Worm (Caenorhabditis elegans) whole organism, L1 larva: ENCODE data around the gene F46G11.6.

Experiments used
- ama-1 ChIP-seq: fragments of 150-350 bp; optimal IDR thresholded peaks from 2 replicates; lab custom pipeline; 2014
- blmp-1 ChIP-seq: fragments of 150-350 bp; optimal IDR thresholded peaks from 2 replicates; lab custom pipeline; 2014; ENCODE audit warnings: missing biosample characterization, missing genetic modification characterization
- ceh-63 ChIP-seq: fragments of 200-800 bp; sonication (Bioruptor generic); optimal IDR thresholded peaks from 2 replicates; lab custom pipeline; 2018; ENCODE audit warnings: mild to moderate bottlenecking, missing genetic modification characterization, missing compliant biosample characterization
- efl-1 ChIP-seq, 4 experiments: fragments of 150-350 bp; optimal IDR thresholded peaks in 3 of 4; peaks in 1 of 4; 1 replicate in 1 of 4; 2 replicates in 3 of 4; lab custom pipeline; 2014; ENCODE audit warnings: missing biosample characterization in 2 of 4, missing genetic modification characterization in 2 of 4, missing genetic modification reagents in 2 of 4
- elt-2 ChIP-seq: sonication (generic microtip); optimal IDR thresholded peaks from 2 replicates; lab custom pipeline; 2016; ENCODE audit warnings: missing genetic modification characterization, mild to moderate bottlenecking, inconsistent platforms, missing compliant biosample characterization, missing genetic modification reagents
- elt-3 ChIP-seq, 6 experiments: fragments of 150-350 bp in 1 of 6; sonication (generic microtip); optimal IDR thresholded peaks; 2 replicates each; lab custom pipeline; 2017 to 2018; ENCODE audit warnings: missing biosample characterization in 6 of 6, missing genetic modification characterization in 6 of 6, inconsistent platforms in 1 of 6
- ets-5 ChIP-seq: fragments of 200-800 bp; sonication (Bioruptor generic); IDR thresholded peaks from 2 replicates; pipeline ENCODE4 v1.3.6; 2022; ENCODE audit warnings: missing genetic modification characterization, missing compliant biosample characterization
- grh-1 ChIP-seq: fragments of 200-800 bp; sonication (Bioruptor generic); IDR thresholded peaks from 2 replicates; pipeline ENCODE4 v1.3.6; 2022; ENCODE audit warnings: missing genetic modification reagents, missing genetic modification characterization, missing compliant biosample characterization
- hlh-4 ChIP-seq: sonication (generic microtip); optimal IDR thresholded peaks from 2 replicates; lab custom pipeline; 2016; ENCODE audit warnings: mild to moderate bottlenecking, missing genetic modification characterization, missing compliant biosample characterization
- irx-1 ChIP-seq: sonication (generic microtip); optimal IDR thresholded peaks from 2 replicates; lab custom pipeline; 2016; ENCODE audit warnings: missing genetic modification characterization, missing compliant biosample characterization
- jun-1 ChIP-seq: fragments of 150-350 bp; optimal IDR thresholded peaks from 2 replicates; lab custom pipeline; 2014; ENCODE audit warnings: missing biosample characterization, missing genetic modification reagents, missing genetic modification characterization
- lin-13 ChIP-seq: fragments of 150-350 bp; optimal IDR thresholded peaks from 2 replicates; lab custom pipeline; 2014; ENCODE audit warnings: missing biosample characterization, missing genetic modification reagents, missing genetic modification characterization
- lin-14 ChIP-seq: fragments of 200-800 bp; sonication (Bioruptor generic); optimal IDR thresholded peaks from 2 replicates; lab custom pipeline; 2018; ENCODE audit warnings: mild to moderate bottlenecking, missing genetic modification characterization, moderate library complexity, missing compliant biosample characterization
- lin-39 ChIP-seq: fragments of 150-350 bp; optimal IDR thresholded peaks from 2 replicates; lab custom pipeline; 2014; ENCODE audit warnings: missing biosample characterization, missing genetic modification reagents, missing genetic modification characterization
- lsy-2 ChIP-seq, 2 experiments: fragments of 150-350 bp; optimal IDR thresholded peaks; 2 replicates each; lab custom pipeline; 2014; ENCODE audit warnings: missing biosample characterization in 2 of 2, missing genetic modification characterization in 2 of 2
- nhr-20 ChIP-seq: sonication (generic microtip); optimal IDR thresholded peaks from 2 replicates; lab custom pipeline; 2016; ENCODE audit warnings: mild to moderate bottlenecking, missing genetic modification characterization, missing compliant biosample characterization
- nhr-71 ChIP-seq: sonication (generic microtip); optimal IDR thresholded peaks from 2 replicates; lab custom pipeline; 2016; ENCODE audit warnings: mild to moderate bottlenecking, missing genetic modification characterization, moderate library complexity, missing compliant biosample characterization
- nhr-76 ChIP-seq: sonication (generic microtip); optimal IDR thresholded peaks from 2 replicates; lab custom pipeline; 2017; ENCODE audit warnings: missing biosample characterization, missing genetic modification characterization
- nhr-85 ChIP-seq: sonication (generic microtip); peaks from one replicate; lab custom pipeline; 2016; ENCODE audit warnings: missing genetic modification characterization, inconsistent platforms, missing compliant biosample characterization
- pqm-1 ChIP-seq: sonication (generic microtip); optimal IDR thresholded peaks from 3 replicates; lab custom pipeline; 2017; ENCODE audit warnings: missing biosample characterization, missing genetic modification characterization
- snu-23 ChIP-seq: sonication (generic microtip); optimal IDR thresholded peaks from 2 replicates; lab custom pipeline; 2016; ENCODE audit warnings: missing genetic modification characterization, missing compliant biosample characterization
- vab-15 ChIP-seq: sonication (generic microtip); optimal IDR thresholded peaks from 2 replicates; lab custom pipeline; 2017; ENCODE audit warnings: missing genotype, mild to moderate bottlenecking, missing genetic modification characterization, missing compliant biosample characterization

The F46G11.6 gene

DNA sequence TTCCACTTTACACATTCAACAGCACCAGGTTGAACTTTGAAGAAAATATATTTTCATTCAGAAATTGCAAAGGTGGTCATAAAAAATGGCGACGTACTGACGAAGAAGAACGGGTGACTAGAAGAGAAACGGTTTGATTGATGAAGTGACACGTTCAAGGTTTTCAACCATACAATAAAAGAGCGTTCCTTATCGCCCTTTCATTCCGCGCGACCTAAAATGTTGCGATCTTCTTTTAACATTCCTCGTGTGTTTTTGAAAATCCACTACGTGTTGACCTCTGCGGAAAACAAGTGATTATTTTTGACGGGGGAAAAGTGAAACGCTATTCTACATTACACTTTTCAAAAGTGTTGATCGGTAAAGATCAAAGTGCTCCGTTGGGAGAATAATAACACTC lies 41.8 kb downstream of the F46G11.6 start (continued):
- TF ChIP-seq lin-14 (GFP tag; lab: Kevin White, UChicago): peak; percentile 68
- TF ChIP-seq irx-1 (tag; lab: Kevin White, UChicago): no peak
- TF ChIP-seq ama-1: no peak
- TF ChIP-seq nhr-76 (tag; lab: Kevin White, UChicago): no peak

DNA sequence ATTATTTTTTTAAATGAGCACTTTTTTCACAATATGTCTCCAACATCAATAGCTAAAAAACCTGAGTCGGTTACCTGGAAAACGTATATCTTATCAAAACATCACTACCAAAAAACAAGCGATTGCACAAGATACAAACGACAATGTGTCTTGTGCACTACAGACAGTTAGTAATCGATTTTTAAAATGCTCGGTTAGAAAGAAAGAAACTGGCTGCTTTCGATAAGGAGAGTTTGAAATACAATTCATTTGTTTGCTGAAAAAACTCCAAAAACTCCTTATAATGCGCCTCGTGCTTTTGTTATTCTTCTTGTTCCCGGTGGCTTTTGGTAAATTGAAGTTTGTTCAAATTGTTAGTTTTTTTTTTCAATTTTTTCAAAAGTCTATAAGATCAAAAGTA lies 42.9 kb downstream of the F46G11.6 start, which contains the start of gene acp-5:
Gene acp-5, plus strand, starts transcription at position 261 of the 400 bp plus-strand sequence.
- TF ChIP-seq efl-1 (optimal IDR thresholded peaks at IDR 0.05; lab: Kevin White, UChicago) (no peak), efl-1 (GFP tag; optimal IDR thresholded peaks at IDR 0.05 in 1 of 2; lab: Kevin White, UChicago) (peak in 1 of 2 experiments; percentile 90), ceh-63 (GFP tag; lab: Kevin White, UChicago) (no peak), elt-2 (tag; lab: Kevin White, UChicago) (peak; percentile 48)

DNA sequence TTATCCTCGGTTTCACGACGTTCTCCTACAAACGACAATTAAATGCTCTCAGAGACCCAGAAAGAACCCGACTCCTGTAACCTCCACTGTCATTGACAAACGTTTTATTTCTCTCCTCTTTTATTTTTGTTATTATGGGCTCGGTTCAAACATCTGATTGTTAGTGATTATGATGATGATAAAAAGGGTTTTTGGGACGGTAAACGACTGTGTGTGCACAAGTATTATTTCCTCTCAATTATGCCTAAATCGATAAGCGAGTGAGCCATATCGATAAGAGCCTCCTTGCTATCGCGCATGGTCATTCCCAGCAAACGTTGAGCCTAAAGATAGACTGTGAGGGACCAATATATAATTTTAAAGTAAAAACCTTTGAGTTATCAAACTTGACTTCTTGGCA lies 45.5 kb downstream of the F46G11.6 start:
- TF ChIP-seq pqm-1 (peak; percentile 36), elt-2 (tag; lab: Kevin White, UChicago) (peak; percentile 41), vab-15 (tag; lab: Kevin White, UChicago) (no peak)

DNA sequence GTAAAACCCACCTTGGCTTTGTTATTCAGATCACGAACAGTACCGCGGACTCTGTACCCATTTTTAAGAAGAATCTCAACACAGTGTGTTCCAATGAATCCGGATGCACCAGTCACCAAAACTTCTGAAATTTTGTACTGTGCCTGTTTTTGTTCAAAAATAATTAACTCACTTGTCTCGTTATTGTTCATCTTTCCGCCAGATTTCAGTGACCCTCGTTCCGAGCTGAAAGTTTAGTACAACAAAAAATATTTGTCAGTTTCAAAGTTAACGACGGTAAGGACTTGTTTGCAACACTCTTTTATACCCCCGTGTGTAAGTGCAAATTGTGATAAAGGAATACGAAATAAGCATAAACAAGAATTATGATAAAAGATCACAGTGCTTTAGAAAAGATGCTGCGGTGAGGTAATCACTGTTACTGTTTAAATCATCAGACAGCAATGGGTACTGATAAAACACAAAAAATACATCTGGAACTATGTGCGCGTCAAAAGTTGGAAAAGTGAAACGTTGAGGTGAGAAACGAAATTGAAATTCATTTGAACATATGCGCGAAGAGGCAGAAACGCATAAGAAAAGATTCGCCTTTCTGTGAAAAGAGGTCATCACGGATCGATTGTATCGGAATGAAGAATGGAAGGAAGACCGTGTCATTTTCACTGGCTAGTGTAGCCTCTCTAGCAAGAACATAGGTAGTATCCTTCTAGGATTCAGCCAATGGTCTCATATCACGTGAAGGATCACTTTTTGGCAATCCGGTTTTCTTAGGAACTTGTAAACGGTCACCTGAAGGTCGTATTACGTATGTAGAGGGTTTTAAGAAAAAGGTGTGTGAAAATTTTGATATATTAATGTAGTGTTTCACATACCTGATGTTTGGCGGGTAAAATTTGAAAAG lies 48.5 kb downstream of the F46G11.6 start, which contains the start of gene F13D11.4:
Gene F13D11.4, minus strand, starts transcription at position 225 of the 901 bp plus-strand sequence.
- peak; percentile 98 for TF ChIP-seq blmp-1
- peak in 2 of 6 experiments; percentile 21 to 43 for TF ChIP-seq elt-3 (tag; optimal IDR thresholded peaks at IDR 0.05; lab: Kevin White, UChicago)
- peak; percentile 9 for TF ChIP-seq nhr-20
- TF ChIP-seq nhr-71: peak; percentile 23
- peak; percentile 43; the same call in 1 of the 2 replicates for TF ChIP-seq grh-1 (GFP tag; lab: Robert Waterston, UW)
- TF ChIP-seq lin-13 (GFP tag; lab: Kevin White, UChicago): no peak
- TF ChIP-seq nhr-85: peak; percentile 89
- no peak for TF ChIP-seq lin-39 (tag; lab: Kevin White, UChicago)
- TF ChIP-seq elt-2 (tag; lab: Kevin White, UChicago): peak; percentile 86
- peak; percentile 38 for TF ChIP-seq lin-14 (GFP tag; lab: Kevin White, UChicago)
- TF ChIP-seq ama-1: no peak
- TF ChIP-seq snu-23 (GFP tag; lab: Kevin White, UChicago): peak; percentile 14
- peak in 1 of 2 experiments; percentile 50 for TF ChIP-seq lsy-2 (tag; optimal IDR thresholded peaks at IDR 0.05; lab: Kevin White, UChicago)
- no peak for TF ChIP-seq efl-1 (optimal IDR thresholded peaks at IDR 0.05; lab: Kevin White, UChicago)
- TF ChIP-seq efl-1 (GFP tag; optimal IDR thresholded peaks at IDR 0.05 in 1 of 2; lab: Kevin White, UChicago): peak in 1 of 2 experiments; percentile 61
- TF ChIP-seq jun-1 (tag; lab: Kevin White, UChicago): no peak

DNA sequence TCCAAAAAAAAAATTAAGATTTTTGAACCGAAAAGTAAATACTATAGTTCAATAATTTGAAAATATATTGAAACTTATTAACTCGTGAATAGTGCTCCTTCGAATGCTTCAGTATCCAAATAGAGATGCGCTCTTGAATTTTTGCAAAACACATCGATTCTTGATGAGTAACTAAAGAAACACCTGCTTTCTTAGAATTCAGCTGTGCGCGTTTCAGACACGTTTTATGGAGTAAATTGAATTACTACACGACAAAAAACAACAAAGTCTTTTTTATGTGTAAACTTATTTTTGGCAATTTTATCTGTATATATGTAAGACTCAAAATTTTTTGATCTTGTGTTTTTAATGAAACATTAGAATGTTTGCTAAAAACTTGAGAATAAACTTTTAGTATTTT lies 50.2 kb downstream of the F46G11.6 start:
- peak; percentile 95 for TF ChIP-seq hlh-4 (tag; lab: Kevin White, UChicago)
- TF ChIP-seq ets-5 (GFP tag; lab: Robert Waterston, UW): no peak
